Worm (Caenorhabditis elegans) whole organism, L2 larva: ENCODE results near the gene C03A7.2.

Experiments
- C34F6.9 ChIP-seq: fragments of 150-350 bp; optimal IDR thresholded peaks from 2 replicates; lab custom pipeline; 2014; ENCODE audit warnings: missing biosample characterization, missing genetic modification characterization
- F13H6.1 ChIP-seq: sonication (generic microtip); optimal IDR thresholded peaks from 2 replicates; lab custom pipeline; 2016; ENCODE audit warnings: missing genetic modification characterization, missing compliant biosample characterization
- R02D3.7 ChIP-seq: fragments of 150-350 bp; optimal IDR thresholded peaks from 2 replicates; lab custom pipeline; 2014; ENCODE audit warnings: missing biosample characterization, missing genetic modification characterization
- Y55F3AM.14 ChIP-seq: fragments of 200-800 bp; sonication (Bioruptor generic); optimal IDR thresholded peaks from 2 replicates; lab custom pipeline; 2018; ENCODE audit warnings: mild to moderate bottlenecking, missing genetic modification characterization, missing compliant biosample characterization
- alr-1 ChIP-seq: fragments of 150-350 bp; optimal IDR thresholded peaks from 2 replicates; lab custom pipeline; 2014; ENCODE audit warnings: missing biosample characterization, missing genetic modification characterization
- aly-2 ChIP-seq: fragments of 150-350 bp; optimal IDR thresholded peaks from 2 replicates; lab custom pipeline; 2014; ENCODE audit warnings: missing biosample characterization, missing genetic modification characterization
- ama-1 ChIP-seq: fragments of 150-350 bp; optimal IDR thresholded peaks from 2 replicates; lab custom pipeline; 2018; ENCODE audit warnings: inconsistent platforms
- blmp-1 ChIP-seq: sonication (generic microtip); optimal IDR thresholded peaks from 2 replicates; lab custom pipeline; 2017; ENCODE audit warnings: missing genetic modification characterization, mild to moderate bottlenecking, missing compliant biosample characterization, antibody characterized with exemption, moderate library complexity; ENCODE audit not compliant: insufficient read depth
- ceh-82 ChIP-seq: fragments of 150-350 bp; optimal IDR thresholded peaks from 2 replicates; lab custom pipeline; 2014; ENCODE audit warnings: missing biosample characterization, missing genetic modification characterization
- crh-2 ChIP-seq: sonication (generic microtip); optimal IDR thresholded peaks from 2 replicates; lab custom pipeline; 2017; ENCODE audit warnings: missing biosample characterization, missing genetic modification characterization
- egl-27 ChIP-seq: sonication (generic microtip); optimal IDR thresholded peaks from 3 replicates; lab custom pipeline; 2017; ENCODE audit warnings: missing biosample characterization, missing genetic modification reagents, missing genetic modification characterization
- elt-1 ChIP-seq: fragments of 150-350 bp; optimal IDR thresholded peaks from 2 replicates; lab custom pipeline; 2014; ENCODE audit warnings: missing biosample characterization, missing genetic modification characterization
- elt-3 ChIP-seq: sonication (generic microtip); optimal IDR thresholded peaks from 2 replicates; lab custom pipeline; 2017; ENCODE audit warnings: missing biosample characterization, missing genetic modification characterization
- fos-1 ChIP-seq: fragments of 150-350 bp; optimal IDR thresholded peaks from 2 replicates; lab custom pipeline; 2014; ENCODE audit warnings: missing biosample characterization, missing genetic modification characterization
- gmeb-1 ChIP-seq: fragments of 150-350 bp; optimal IDR thresholded peaks from 2 replicates; lab custom pipeline; 2014; ENCODE audit warnings: missing biosample characterization, missing genetic modification characterization
- lin-13 ChIP-seq: fragments of 150-350 bp; optimal IDR thresholded peaks from 2 replicates; lab custom pipeline; 2014; ENCODE audit warnings: missing biosample characterization, missing genetic modification reagents, missing genetic modification characterization
- lin-39 ChIP-seq: fragments of 150-350 bp; optimal IDR thresholded peaks from 2 replicates; lab custom pipeline; 2014; ENCODE audit warnings: missing biosample characterization, missing genetic modification reagents, missing genetic modification characterization
- lsy-2 ChIP-seq, 2 experiments: fragments of 150-350 bp in 1 of 2; sonication (generic microtip) in 1 of 2; optimal IDR thresholded peaks; 2 replicates each; lab custom pipeline; 2014 to 2017; ENCODE audit warnings: missing biosample characterization in 2 of 2, missing genetic modification characterization in 2 of 2
- mab-5 ChIP-seq: fragments of 150-350 bp; optimal IDR thresholded peaks from 2 replicates; lab custom pipeline; 2014; ENCODE audit warnings: missing biosample characterization, missing genetic modification characterization
- mbf-1 ChIP-seq: sonication (generic microtip); optimal IDR thresholded peaks from 2 replicates; lab custom pipeline; 2017; ENCODE audit warnings: missing biosample characterization, missing genetic modification characterization
- mdl-1 ChIP-seq, 2 experiments: fragments of 150-350 bp in 1 of 2; sonication (generic microtip) in 1 of 2; optimal IDR thresholded peaks; 2 replicates each; lab custom pipeline; 2017; ENCODE audit warnings: missing biosample characterization in 2 of 2, missing genetic modification characterization in 2 of 2
- nhr-10 ChIP-seq: sonication (generic microtip); optimal IDR thresholded peaks from 2 replicates; lab custom pipeline; 2017; ENCODE audit warnings: missing biosample characterization, missing genetic modification characterization
- nhr-11 ChIP-seq: fragments of 150-350 bp; optimal IDR thresholded peaks from 2 replicates; lab custom pipeline; 2014; ENCODE audit warnings: missing biosample characterization, missing genetic modification characterization
- nhr-129 ChIP-seq: fragments of 150-350 bp; optimal IDR thresholded peaks from 2 replicates; lab custom pipeline; 2014; ENCODE audit warnings: missing biosample characterization, missing genetic modification characterization
- nhr-21 ChIP-seq: fragments of 150-350 bp; optimal IDR thresholded peaks from 2 replicates; lab custom pipeline; 2014; ENCODE audit warnings: missing biosample characterization, missing genetic modification characterization
- nhr-23 ChIP-seq: fragments of 150-350 bp; optimal IDR thresholded peaks from 2 replicates; lab custom pipeline; 2014; ENCODE audit warnings: missing biosample characterization, missing genetic modification reagents, missing genetic modification characterization
- nhr-237 ChIP-seq: fragments of 150-350 bp; optimal IDR thresholded peaks from 2 replicates; lab custom pipeline; 2014; ENCODE audit warnings: missing biosample characterization, missing genetic modification characterization
- nhr-25 ChIP-seq: fragments of 150-350 bp; sonication (generic microtip); optimal IDR thresholded peaks from 3 replicates; lab custom pipeline; 2014; ENCODE audit warnings: missing biosample characterization, missing genetic modification characterization
- nhr-6 ChIP-seq: fragments of 150-350 bp; optimal IDR thresholded peaks from 2 replicates; lab custom pipeline; 2014; ENCODE audit warnings: missing biosample characterization, missing genetic modification characterization
- nhr-77 ChIP-seq: fragments of 150-350 bp; optimal IDR thresholded peaks from 2 replicates; lab custom pipeline; 2014; ENCODE audit warnings: missing biosample characterization, missing genetic modification characterization
- peb-1 ChIP-seq: fragments of 150-350 bp; optimal IDR thresholded peaks from 2 replicates; lab custom pipeline; 2014; ENCODE audit warnings: missing biosample characterization, missing genetic modification characterization
- sem-4 ChIP-seq: fragments of 150-350 bp; optimal IDR thresholded peaks from 2 replicates; lab custom pipeline; 2014; ENCODE audit warnings: missing biosample characterization, missing genetic modification reagents, missing genetic modification characterization
- sma-3 ChIP-seq: sonication (generic microtip); optimal IDR thresholded peaks from 2 replicates; lab custom pipeline; 2016; ENCODE audit warnings: missing genetic modification reagents, missing genetic modification characterization, missing compliant biosample characterization
- sma-9 ChIP-seq, 2 experiments: fragments of 150-350 bp in 1 of 2; sonication (generic microtip) in 1 of 2; optimal IDR thresholded peaks; 2 replicates each; lab custom pipeline; 2014 to 2016; ENCODE audit warnings: missing genetic modification characterization in 2 of 2, mild to moderate bottlenecking in 1 of 2, missing biosample characterization in 1 of 2, missing compliant biosample characterization in 1 of 2, missing genetic modification reagents in 1 of 2, moderate library complexity in 1 of 2
- snpc-4 ChIP-seq: fragments of 150-350 bp; optimal IDR thresholded peaks from 2 replicates; lab custom pipeline; 2014; ENCODE audit warnings: missing biosample characterization, missing genetic modification characterization
- unc-39 ChIP-seq: fragments of 150-350 bp; optimal IDR thresholded peaks from 2 replicates; lab custom pipeline; 2014; ENCODE audit warnings: missing biosample characterization, missing genetic modification characterization
- unc-55 ChIP-seq: fragments of 150-350 bp; sonication (generic microtip); optimal IDR thresholded peaks from 3 replicates; lab custom pipeline; 2014; ENCODE audit warnings: missing biosample characterization, missing genetic modification reagents, missing genetic modification characterization
- unc-62 ChIP-seq: fragments of 150-350 bp; optimal IDR thresholded peaks from 2 replicates; lab custom pipeline; 2014; ENCODE audit warnings: missing biosample characterization, missing genetic modification reagents, missing genetic modification characterization
- ztf-1 ChIP-seq: fragments of 200-800 bp; sonication (Bioruptor generic); conservative IDR thresholded peaks from 2 replicates; pipeline ENCODE4 v1.3.6; 2022; ENCODE audit warnings: missing genetic modification characterization, missing compliant biosample characterization
- ztf-4 ChIP-seq: fragments of 150-350 bp; optimal IDR thresholded peaks from 2 replicates; lab custom pipeline; 2014; ENCODE audit warnings: missing biosample characterization, missing genetic modification characterization

C03A7.2 gene

ce11 chrV:5201706-5202105, 20.0 kb downstream of the C03A7.2 start:
- TF ChIP-seq peb-1 (no peak), mab-5 (tag; lab: Kevin White, UChicago) (peak; percentile 22)

DNA sequence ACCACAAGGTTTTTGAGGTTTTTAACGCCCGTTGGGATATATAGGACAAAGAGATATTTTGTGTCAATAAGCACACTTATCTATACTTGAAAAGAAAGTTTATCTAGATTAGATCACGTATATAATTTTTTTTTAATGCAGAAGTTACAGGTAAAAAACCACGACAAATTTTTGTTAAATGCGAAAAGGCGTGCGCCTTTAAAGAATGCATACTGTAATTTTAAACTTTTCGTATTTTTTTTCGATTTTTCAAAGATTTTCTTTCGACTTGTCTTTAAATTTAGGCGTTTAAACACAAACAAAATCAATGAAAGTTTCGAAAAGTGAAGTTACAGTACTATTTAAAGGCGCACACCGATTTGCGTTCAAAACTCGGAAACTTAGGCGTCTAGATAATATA, 21.9 kb downstream of the C03A7.2 start:
- no peak for TF ChIP-seq unc-55
- TF ChIP-seq sem-4 (tag; lab: Kevin White, UChicago), result no peak
- TF ChIP-seq peb-1, result no peak
- TF ChIP-seq nhr-25 (tag; lab: Kevin White, UChicago), result no peak
- no peak for TF ChIP-seq lin-39 (tag; lab: Kevin White, UChicago)
- no peak for TF ChIP-seq nhr-6 (tag; lab: Kevin White, UChicago)
- TF ChIP-seq unc-39 (tag; lab: Kevin White, UChicago), result no peak
- TF ChIP-seq alr-1, result no peak
- TF ChIP-seq, all 48 proteins: peak for 0

ce11 chrV:5204127-5204526, 22.4 kb downstream of the C03A7.2 start, which contains the start of gene ttc-37:
Gene ttc-37 (plus strand): TSS chrV:5204475.
- TF ChIP-seq fos-1 (tag; lab: Kevin White, UChicago) (peak; percentile 17), gmeb-1 (peak; percentile 99), sma-3 (GFP tag; lab: Kevin White, UChicago) (peak; percentile 54), elt-3 (no peak), lin-13 (GFP tag; lab: Kevin White, UChicago) (peak; percentile 6), lsy-2 (tag; optimal IDR thresholded peaks at IDR 0.05; lab: Kevin White, UChicago) (peak; percentile 33 to 82), blmp-1 (tag; lab: Kevin White, UChicago) (no peak), nhr-129 (tag; lab: Kevin White, UChicago) (peak; percentile 22), unc-55 (peak; percentile 89), nhr-25 (tag; lab: Kevin White, UChicago) (peak; percentile 36), ceh-82 (tag; lab: Kevin White, UChicago) (no peak), F13H6.1 (tag; lab: Kevin White, UChicago) (peak; percentile 53), crh-2 (tag; lab: Kevin White, UChicago) (peak; percentile 55), egl-27 (tag; lab: Kevin White, UChicago) (peak; percentile 13), C34F6.9 (peak; percentile 79)

DNA sequence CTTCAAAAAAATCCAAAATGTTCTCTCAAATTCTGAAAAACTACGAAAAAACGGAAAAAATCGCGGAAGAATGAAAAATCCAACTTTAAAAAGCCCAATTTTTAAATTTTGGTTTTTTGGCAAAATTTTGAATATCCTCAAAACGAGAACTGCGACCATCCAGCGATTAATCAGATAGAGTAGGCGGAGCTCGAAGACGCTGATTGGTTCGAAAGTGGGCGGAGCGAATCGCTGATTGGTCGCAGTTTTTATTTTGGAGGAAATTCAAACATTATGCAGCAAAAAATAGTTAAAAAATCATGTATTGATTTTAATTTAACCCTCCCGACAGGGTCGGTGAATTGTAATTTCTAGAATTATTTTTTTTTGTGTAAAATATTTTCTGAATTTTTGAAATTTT, 32.0 kb downstream of the C03A7.2 start:
- TF ChIP-seq unc-55, result no peak
- TF ChIP-seq snpc-4 (tag; lab: Kevin White, UChicago), result no peak
- no peak for TF ChIP-seq sma-9 (GFP tag; optimal IDR thresholded peaks at IDR 0.05; lab: Kevin White, UChicago)
- TF ChIP-seq sma-9 (tag; optimal IDR thresholded peaks at IDR 0.05; lab: Kevin White, UChicago), result no peak
- no peak for TF ChIP-seq egl-27 (tag; lab: Kevin White, UChicago)
- TF ChIP-seq sma-3 (GFP tag; lab: Kevin White, UChicago), result no peak
- no peak for TF ChIP-seq mbf-1 (tag; lab: Kevin White, UChicago)
- TF ChIP-seq crh-2 (tag; lab: Kevin White, UChicago), result no peak
- no peak for TF ChIP-seq nhr-237
- TF ChIP-seq gmeb-1, result no peak
- TF ChIP-seq mdl-1 (tag; optimal IDR thresholded peaks at IDR 0.05; lab: Kevin White, UChicago), result no peak
- TF ChIP-seq lsy-2 (tag; optimal IDR thresholded peaks at IDR 0.05; lab: Kevin White, UChicago), result no peak
- no peak for TF ChIP-seq ztf-1 (GFP tag; lab: Robert Waterston, UW)
- no peak for TF ChIP-seq nhr-77 (tag; lab: Kevin White, UChicago)
- no peak for TF ChIP-seq nhr-10
- TF ChIP-seq alr-1, result no peak
- TF ChIP-seq elt-1, result no peak
- no peak for TF ChIP-seq R02D3.7 (tag; lab: Kevin White, UChicago)
- TF ChIP-seq nhr-21, result no peak

ce11 chrV:5223044-5223443, 41.3 kb downstream of the C03A7.2 start, which contains the start of gene Y49G5B.1:
Gene Y49G5B.1 (plus strand): TSS chrV:5223367.
- TF ChIP-seq fos-1 (tag; lab: Kevin White, UChicago) (peak; percentile 56), nhr-237 (no peak)

DNA sequence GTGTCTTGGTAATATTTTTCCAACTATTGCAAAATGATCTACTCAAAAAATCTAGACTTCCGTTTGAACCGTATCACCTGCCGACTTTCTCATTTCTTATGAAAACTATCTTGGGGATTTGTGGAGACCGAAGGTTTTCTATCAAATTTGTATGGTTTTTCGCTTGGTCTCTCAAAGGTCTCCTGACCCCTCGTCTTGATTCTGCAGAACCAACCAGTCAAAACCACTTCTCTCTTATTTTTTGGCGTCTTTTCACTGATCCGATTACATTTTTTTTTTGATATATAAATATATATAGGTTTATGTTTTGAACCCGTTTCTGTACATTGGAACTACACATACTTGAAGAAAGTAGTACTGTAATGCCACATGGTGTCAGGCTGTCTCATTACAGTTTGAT, 43.9 kb downstream of the C03A7.2 start:
- TF ChIP-seq nhr-11 (tag; lab: Kevin White, UChicago) (no peak), lin-13 (GFP tag; lab: Kevin White, UChicago) (no peak), sma-3 (GFP tag; lab: Kevin White, UChicago) (no peak), crh-2 (tag; lab: Kevin White, UChicago) (no peak), ztf-4 (tag; lab: Kevin White, UChicago) (no peak), aly-2 (tag; lab: Kevin White, UChicago) (no peak), mdl-1 (tag; optimal IDR thresholded peaks at IDR 0.05; lab: Kevin White, UChicago) (no peak), nhr-21 (no peak), nhr-77 (tag; lab: Kevin White, UChicago) (no peak), unc-62 (no peak), elt-1 (no peak), nhr-10 (no peak), ama-1 (lab: Kevin White, UChicago) (no peak), Y55F3AM.14 (GFP tag; lab: Kevin White, UChicago) (no peak), snpc-4 (tag; lab: Kevin White, UChicago) (no peak), lsy-2 (tag; optimal IDR thresholded peaks at IDR 0.05; lab: Kevin White, UChicago) (no peak), nhr-23 (tag; lab: Kevin White, UChicago) (no peak), nhr-6 (tag; lab: Kevin White, UChicago) (no peak)
- TF ChIP-seq, all 48 proteins: peak for 0
